Worm (Caenorhabditis elegans): Measurements from ENCODE around the gene R07B1.8.

Gene R07B1.8

DNA sequence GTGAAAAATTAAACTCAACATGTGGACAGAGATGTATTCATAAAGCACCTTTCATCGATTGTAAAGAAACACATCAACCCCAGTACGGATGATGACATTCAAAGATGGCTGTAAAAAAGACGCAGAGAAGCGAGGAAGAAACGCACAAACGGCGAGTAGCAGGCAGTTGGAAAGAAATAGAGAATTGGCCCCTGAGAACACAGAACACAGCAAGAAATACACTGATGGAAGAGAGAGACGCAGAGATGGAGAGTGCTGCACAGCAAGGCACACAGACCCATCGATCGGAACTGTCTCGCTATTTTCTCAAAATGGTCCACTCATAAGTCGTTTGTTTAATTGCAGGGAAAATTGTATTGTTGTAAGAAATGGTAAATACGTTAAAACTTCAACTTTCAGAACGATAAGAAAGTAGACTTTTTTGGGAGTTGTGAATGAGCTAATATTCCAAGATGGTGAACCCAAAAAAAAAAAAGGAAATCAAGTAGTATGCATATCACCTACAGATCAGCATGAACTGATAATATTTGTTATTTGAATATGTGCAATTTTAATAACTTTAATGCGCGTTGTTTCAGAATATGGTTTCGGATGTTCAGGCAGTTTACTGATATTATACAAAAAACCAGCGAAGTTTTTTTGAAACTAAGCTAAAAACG lies 49.7 kb downstream of the R07B1.8 start:
- TF ChIP-seq nfya-1 (tag; optimal IDR thresholded peaks at IDR 0.05) (peak; percentile 65), ceh-45 (GFP tag; IDR thresholded peaks at IDR 0.05) (no peak), C38D4.7 (GFP tag; optimal IDR thresholded peaks at IDR 0.05) (no peak), ceh-31 (tag; optimal IDR thresholded peaks at IDR 0.05) (peak; percentile 59), elt-4 (tag; optimal IDR thresholded peaks at IDR 0.05) (no peak), lim-6 (tag; optimal IDR thresholded peaks at IDR 0.05) (no peak), ceh-9 (tag; optimal IDR thresholded peaks at IDR 0.05) (no peak), pros-1 (tag; optimal IDR thresholded peaks at IDR 0.05) (peak; percentile 39), dve-1 (tag; optimal IDR thresholded peaks at IDR 0.05) (peak; percentile 7), fkh-6 (tag; optimal IDR thresholded peaks at IDR 0.05) (peak; percentile 21), ceh-34 (tag; optimal IDR thresholded peaks at IDR 0.05) (no peak), ref-2 (tag; optimal IDR thresholded peaks at IDR 0.05) (peak; percentile 64), sdc-2 (tag; optimal IDR thresholded peaks at IDR 0.05) (peak; percentile 34), tbx-2 (tag; optimal IDR thresholded peaks at IDR 0.05) (peak; percentile 55), unc-55 (GFP tag; optimal IDR thresholded peaks at IDR 0.05) (peak; percentile 3), pat-9 (tag; optimal IDR thresholded peaks at IDR 0.05) (no peak), ceh-48 (tag; optimal IDR thresholded peaks at IDR 0.05) (peak; percentile 2), ceh-2 (tag; optimal IDR thresholded peaks at IDR 0.05) (peak; percentile 17)

DNA sequence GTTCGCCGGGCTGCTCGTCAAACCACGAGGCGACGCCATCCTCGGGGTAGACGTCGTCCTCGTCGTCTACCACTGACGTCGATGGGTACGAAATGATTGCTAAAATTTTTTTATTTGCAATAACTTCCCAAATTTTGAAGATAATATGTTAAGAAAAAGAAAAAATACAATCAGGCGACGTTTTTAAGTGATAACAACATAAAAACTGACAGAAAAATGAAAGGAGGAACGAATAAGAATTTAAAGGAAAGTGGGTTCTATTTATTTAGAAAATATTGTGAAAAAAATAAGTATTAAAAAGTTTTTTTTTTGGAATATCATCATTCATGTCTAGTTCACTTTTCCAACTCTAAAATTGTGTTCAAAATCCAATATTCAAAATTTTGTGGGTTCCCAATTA lies 50.3 kb downstream of the R07B1.8 start, which contains the start of gene dpy-22:
Gene dpy-22 (minus strand): TSS at position 101 of the 400 bp plus-strand sequence.
- TF ChIP-seq nhr-232 (tag; optimal IDR thresholded peaks at IDR 0.05) (no peak), ceh-31 (tag; optimal IDR thresholded peaks at IDR 0.05) (no peak), ttx-3 (tag; optimal IDR thresholded peaks at IDR 0.05) (no peak), sox-2 (GFP tag; IDR thresholded peaks at IDR 0.05) (no peak), ztf-16 (tag; optimal IDR thresholded peaks at IDR 0.05) (no peak), unc-86 (tag; optimal IDR thresholded peaks at IDR 0.05) (no peak), ceh-34 (tag; optimal IDR thresholded peaks at IDR 0.05) (no peak), nhr-11 (tag; optimal IDR thresholded peaks at IDR 0.05) (no peak), hlh-30 (tag; optimal IDR thresholded peaks at IDR 0.05; ENCODE audit: insufficient read depth) (no peak), pha-4 (tag; optimal IDR thresholded peaks at IDR 0.05) (no peak)
